Fruit fly (Drosophila melanogaster) whole organism: ENCODE data around the gene CG42813.

Experiments used
- CG8478 ChIP-seq: fragments of >200 bp; optimal IDR thresholded peaks from 2 replicates; lab custom pipeline; 2018; ENCODE audit warnings: inconsistent platforms
- Dll ChIP-seq: fragments of >200 bp; optimal IDR thresholded peaks from 2 replicates; lab custom pipeline; 2017
- EcR ChIP-seq, 2 experiments: fragments of >200 bp; optimal IDR thresholded peaks; 2 replicates each; lab custom pipeline; 2017; ENCODE audit warnings: missing biosample characterization in 2 of 2, missing genetic modification characterization in 2 of 2, missing genetic modification reagents in 2 of 2
- pan ChIP-seq: fragments of >200 bp; optimal IDR thresholded peaks from 2 replicates; lab custom pipeline; 2017
- psq ChIP-seq: fragments of >200 bp; optimal IDR thresholded peaks from 2 replicates; lab custom pipeline; 2017
- usp ChIP-seq: fragments of >200 bp; optimal IDR thresholded peaks from 2 replicates; lab custom pipeline; 2017; ENCODE audit warnings: missing biosample characterization, missing genetic modification characterization, mixed read lengths

DNA sequence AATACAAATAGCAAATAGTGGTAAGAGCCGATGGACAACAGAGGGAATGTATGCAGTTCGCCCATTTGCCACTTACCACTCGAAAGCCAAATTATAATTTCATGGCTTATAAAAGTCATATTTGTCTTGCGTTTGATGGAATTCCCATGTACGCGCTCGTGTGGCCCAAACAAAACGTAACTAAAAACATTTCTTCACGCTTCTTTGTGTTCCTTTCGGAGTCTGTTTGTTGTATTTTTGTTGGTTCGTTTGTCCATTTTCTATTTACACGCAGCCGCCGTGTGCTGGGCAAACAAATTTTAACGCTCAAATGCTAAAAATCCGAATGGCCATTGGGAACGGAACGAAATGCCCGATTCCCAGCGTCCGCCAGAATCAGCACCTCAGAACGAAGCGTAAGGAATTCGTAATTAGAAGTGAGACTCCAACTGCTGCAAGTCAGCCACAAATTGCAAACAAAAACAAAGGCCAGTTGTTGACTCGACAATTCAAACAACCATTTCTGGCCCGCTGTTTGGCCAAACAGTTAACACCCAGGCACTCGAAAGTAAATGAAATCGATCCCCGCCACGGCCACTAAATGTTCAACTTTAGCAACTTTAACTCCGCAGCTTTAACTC is 19.5 kb downstream of the CG42813 start:
- TF ChIP-seq Dll (lab: Kevin White, UChicago) (no peak), psq (lab: Kevin White, UChicago) (no peak), CG8478 (lab: Kevin White, UChicago) (no peak), usp (no peak), pan (lab: Kevin White, UChicago) (no peak), EcR (GFP tag; optimal IDR thresholded peaks at IDR 0.05; lab: Kevin White, UChicago) (no peak)
